Fruit fly (Drosophila melanogaster) S2 (cell line): ENCODE measurements around the gene ea.

ENCODE experiments used
- CG8478 ChIP-seq: fragments of >200 bp; optimal IDR thresholded peaks from 2 replicates; lab custom pipeline; 2018
- CTCF ChIP-seq, 2 experiments: fragments of >200 bp; optimal IDR thresholded peaks; 2 replicates each; lab custom pipeline; 2018

- TF ChIP-seq CG8478 (lab: Kevin White, UChicago) (no peak), CTCF (optimal IDR thresholded peaks at IDR 0.05; lab: Kevin White, UChicago) (peak; percentile 41 to 48)
These were observed 4.5 kb downstream of the ea start, which contains the start of the genes Fkbp39 and Cyfip for dm6 chr3R:15332994-15333393.
